Worm (Caenorhabditis elegans) whole organism, L4/young adult: ENCODE data around the gene rnh-1.1.

Experiments
- W03F9.2 ChIP-seq: fragments of 150-350 bp; optimal IDR thresholded peaks from 2 replicates; lab custom pipeline; 2014; ENCODE audit warnings: missing biosample characterization, missing genetic modification characterization
- dao-5 ChIP-seq: sonication (generic microtip); optimal IDR thresholded peaks from 2 replicates; lab custom pipeline; 2016; ENCODE audit warnings: missing genotype, missing genetic modification characterization, moderate library complexity, missing compliant biosample characterization
- him-1 ChIP-seq: sonication (generic microtip); optimal IDR thresholded peaks from 2 replicates; lab custom pipeline; 2016; ENCODE audit warnings: missing genotype, missing genetic modification reagents, missing genetic modification characterization, missing compliant biosample characterization

DNA sequence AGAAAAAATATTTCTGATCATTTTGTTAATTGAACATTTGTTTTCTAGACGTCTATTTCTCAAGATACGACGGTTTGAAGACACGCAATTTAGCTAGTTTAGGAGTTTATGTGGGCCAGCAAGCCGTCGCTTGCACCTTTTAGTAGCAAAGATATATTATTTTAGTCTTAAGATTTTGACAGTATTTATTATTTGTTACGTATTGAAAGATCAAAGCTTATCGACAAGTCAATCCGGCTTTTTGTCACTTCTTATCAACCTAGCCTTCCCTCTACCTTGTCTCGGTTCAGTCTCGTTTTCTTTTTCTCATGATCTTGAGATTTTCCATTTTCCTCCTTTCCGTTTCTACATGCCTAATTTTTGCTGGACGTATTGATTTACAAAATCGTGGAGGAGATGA, 48.6 kb downstream of the rnh-1.1 start, which contains the start of gene F35D2.2:
- TF ChIP-seq him-1 (tag; lab: Kevin White, UChicago) (no peak), dao-5 (tag; lab: Kevin White, UChicago) (no peak), W03F9.2 (tag; lab: Kevin White, UChicago) (no peak)
